Worm (Caenorhabditis elegans): ENCODE results near the gene tag-18.

tag-18 gene

ce11 chrX:3694172-3694571, 39.7 kb downstream of the tag-18 start:
- TF ChIP-seq aly-2 (tag; optimal IDR thresholded peaks at IDR 0.05) (no peak), alr-1 (tag; optimal IDR thresholded peaks at IDR 0.05) (no peak), ZK546.5 (tag; optimal IDR thresholded peaks at IDR 0.05) (no peak), snpc-4 (tag; optimal IDR thresholded peaks at IDR 0.05) (no peak), zag-1 (tag; optimal IDR thresholded peaks at IDR 0.05) (peak; percentile 54), skn-1 (tag; optimal IDR thresholded peaks at IDR 0.05) (no peak), mab-5 (tag; optimal IDR thresholded peaks at IDR 0.05) (no peak), nhr-21 (tag; optimal IDR thresholded peaks at IDR 0.05) (no peak), R02D3.7 (tag; optimal IDR thresholded peaks at IDR 0.05) (no peak), lsy-2 (tag; optimal IDR thresholded peaks at IDR 0.05) (peak in 1 of 2 experiments; percentile 53), mbf-1 (tag; optimal IDR thresholded peaks at IDR 0.05) (no peak), unc-39 (tag; optimal IDR thresholded peaks at IDR 0.05) (no peak), gmeb-1 (tag; optimal IDR thresholded peaks at IDR 0.05) (no peak), C34F6.9 (tag; optimal IDR thresholded peaks at IDR 0.05) (peak; percentile 65), fos-1 (tag; optimal IDR thresholded peaks at IDR 0.05) (no peak), nhr-25 (tag; optimal IDR thresholded peaks at IDR 0.05) (no peak), lin-39 (tag; optimal IDR thresholded peaks at IDR 0.05) (no peak), nhr-237 (tag; optimal IDR thresholded peaks at IDR 0.05) (no peak), ztf-1 (GFP tag; conservative IDR thresholded peaks at IDR 0.05) (no peak), Y55F3AM.14 (GFP tag; optimal IDR thresholded peaks at IDR 0.05) (no peak), crh-2 (tag; optimal IDR thresholded peaks at IDR 0.05) (peak; percentile 88), blmp-1 (tag; optimal IDR thresholded peaks at IDR 0.05; ENCODE audit: insufficient read depth) (no peak), dmd-4 (tag; optimal IDR thresholded peaks at IDR 0.05) (no peak), elt-3 (tag; optimal IDR thresholded peaks at IDR 0.05) (no peak), unc-62 (GFP tag; optimal IDR thresholded peaks at IDR 0.05) (no peak), unc-55 (GFP tag; optimal IDR thresholded peaks at IDR 0.05) (peak; percentile 60), nhr-6 (tag; optimal IDR thresholded peaks at IDR 0.05) (no peak), nhr-10 (tag; optimal IDR thresholded peaks at IDR 0.05) (no peak), sma-3 (GFP tag; optimal IDR thresholded peaks at IDR 0.05) (no peak), nhr-77 (tag; optimal IDR thresholded peaks at IDR 0.05) (no peak), sem-4 (tag; optimal IDR thresholded peaks at IDR 0.05) (peak; percentile 39), nhr-12 (tag; optimal IDR thresholded peaks at IDR 0.05) (no peak), F13H6.1 (tag; optimal IDR thresholded peaks at IDR 0.05) (peak; percentile 65), ama-1 (optimal IDR thresholded peaks at IDR 0.05) (no peak), lin-11 (tag; optimal IDR thresholded peaks at IDR 0.05) (peak; percentile 17), peb-1 (tag; optimal IDR thresholded peaks at IDR 0.05) (no peak), sma-9 (GFP tag; optimal IDR thresholded peaks at IDR 0.05) (peak; percentile 14), sma-9 (tag; optimal IDR thresholded peaks at IDR 0.05) (no peak), ztf-11 (tag; optimal IDR thresholded peaks at IDR 0.05) (no peak), nhr-11 (tag; optimal IDR thresholded peaks at IDR 0.05) (no peak), mdl-1 (tag; optimal IDR thresholded peaks at IDR 0.05) (peak in 1 of 2 experiments; percentile 32), ceh-82 (tag; optimal IDR thresholded peaks at IDR 0.05) (no peak), ceh-16 (tag; optimal IDR thresholded peaks at IDR 0.05) (no peak), lin-13 (GFP tag; optimal IDR thresholded peaks at IDR 0.05) (no peak), egl-27 (tag; optimal IDR thresholded peaks at IDR 0.05) (peak; percentile 22), nhr-129 (tag; optimal IDR thresholded peaks at IDR 0.05) (peak; percentile 85), elt-1 (tag; optimal IDR thresholded peaks at IDR 0.05) (no peak), nhr-23 (tag; optimal IDR thresholded peaks at IDR 0.05) (no peak), ztf-4 (tag; optimal IDR thresholded peaks at IDR 0.05) (no peak)

Data from whole organism, L2 larva.